Worm (Caenorhabditis elegans) whole organism, L1 larva: ENCODE measurements around the gene daf-12.

Experiments used
- grh-1 ChIP-seq: fragments of 200-800 bp; sonication (Bioruptor generic); IDR thresholded peaks from 2 replicates; pipeline ENCODE4 v1.3.6; 2022; ENCODE audit warnings: missing genetic modification reagents, missing genetic modification characterization, missing compliant biosample characterization
- unc-62 ChIP-seq: fragments of 150-350 bp; optimal IDR thresholded peaks from 2 replicates; lab custom pipeline; 2014; ENCODE audit warnings: missing biosample characterization, missing genetic modification reagents, missing genetic modification characterization

ce11 chrX:10694933-10695332 lies 59.2 kb downstream of the daf-12 start, which contains the start of gene plpp-1.3:
- TF ChIP-seq unc-62 (no peak), grh-1 (GFP tag; lab: Robert Waterston, UW) (no peak)
